Fruit fly (Drosophila melanogaster) whole organism, embryonic: ENCODE data around the gene Nagk.

Experiments
- B-H1 ChIP-seq: fragments of 200-800 bp; sonication (Bioruptor generic); IDR thresholded peaks from 3 replicates; pipeline ENCODE4 v1.3.6; 2022; ENCODE audit warnings: missing biosample characterization, missing genetic modification characterization
- BtbVII ChIP-seq: fragments of 200-800 bp; sonication (Bioruptor generic); optimal IDR thresholded peaks from 3 replicates; lab custom pipeline; 2017; ENCODE audit warnings: missing biosample characterization, mild to moderate bottlenecking, missing genetic modification characterization
- CG10565 ChIP-seq: fragments of 200-800 bp; sonication (Bioruptor generic); optimal IDR thresholded peaks from 3 replicates; lab custom pipeline; 2016; ENCODE audit warnings: missing biosample characterization, mild to moderate bottlenecking, missing genetic modification characterization
- CG11456 ChIP-seq: fragments of 200-800 bp; sonication (Bioruptor generic); IDR thresholded peaks from 3 replicates; pipeline ENCODE4 v1.3.6; 2022; ENCODE audit warnings: missing biosample characterization, missing genetic modification characterization
- CG11696 ChIP-seq: fragments of 200-800 bp; sonication (Bioruptor generic); IDR thresholded peaks from 2 replicates; pipeline ENCODE4 v1.3.6; 2022; ENCODE audit warnings: missing biosample characterization, missing genetic modification characterization
- CG12236 ChIP-seq: fragments of 200-800 bp; sonication (Bioruptor generic); optimal IDR thresholded peaks from 2 replicates; lab custom pipeline; 2016; ENCODE audit warnings: missing biosample characterization, missing genetic modification characterization
- CG13424 ChIP-seq: fragments of 200-800 bp; sonication (Bioruptor generic); optimal IDR thresholded peaks from 2 replicates; lab custom pipeline; 2019; ENCODE audit warnings: missing biosample characterization, mild to moderate bottlenecking, missing genetic modification characterization, moderate library complexity
- CG15269 ChIP-seq: fragments of 200-800 bp; sonication (Bioruptor generic); optimal IDR thresholded peaks from 2 replicates; lab custom pipeline; 2018; ENCODE audit warnings: missing biosample characterization, mild to moderate bottlenecking, missing genetic modification characterization, moderate library complexity
- CG1529 ChIP-seq: fragments of 200-800 bp; sonication (Bioruptor generic); optimal IDR thresholded peaks from 3 replicates; lab custom pipeline; 2018; ENCODE audit warnings: missing biosample characterization, missing genetic modification characterization
- CG17328 ChIP-seq: fragments of 200-800 bp; sonication (Bioruptor generic); IDR thresholded peaks from 2 replicates; pipeline ENCODE4 v1.3.6; 2022; ENCODE audit warnings: missing biosample characterization, missing genetic modification characterization
- CG2678 ChIP-seq: fragments of 200-800 bp; sonication (Bioruptor generic); optimal IDR thresholded peaks from 3 replicates; lab custom pipeline; 2019; ENCODE audit warnings: missing biosample characterization, mild to moderate bottlenecking, missing genetic modification characterization, moderate library complexity
- CG31224 ChIP-seq: fragments of 200-800 bp; sonication (Bioruptor generic); IDR thresholded peaks from 2 replicates; pipeline ENCODE4 v1.3.6; 2022; ENCODE audit warnings: missing biosample characterization, missing genetic modification characterization
- CG3847 ChIP-seq: fragments of 200-800 bp; sonication (Bioruptor generic); IDR thresholded peaks from 2 replicates; pipeline ENCODE4 v1.3.6; 2022; ENCODE audit warnings: missing biosample characterization, missing genetic modification characterization
- CG42726 ChIP-seq: fragments of 200-800 bp; sonication (Bioruptor generic); IDR thresholded peaks from 2 replicates; pipeline ENCODE4 v1.3.6; 2022; ENCODE audit warnings: missing biosample characterization, missing genetic modification characterization; ENCODE audit not compliant: partially characterized antibody
- CG4360 ChIP-seq: fragments of 200-800 bp; sonication (Bioruptor generic); IDR thresholded peaks from 2 replicates; pipeline ENCODE4 v1.3.6; 2022; ENCODE audit warnings: missing biosample characterization, missing genetic modification characterization
- CG4730 ChIP-seq: fragments of 200-800 bp; sonication (Bioruptor generic); IDR thresholded peaks from 2 replicates; pipeline ENCODE4 v1.3.6; 2022; ENCODE audit warnings: missing biosample characterization, missing genetic modification characterization
- CG4854 ChIP-seq: fragments of 200-800 bp; sonication (Bioruptor generic); optimal IDR thresholded peaks from 2 replicates; lab custom pipeline; 2016; ENCODE audit warnings: missing biosample characterization, missing genetic modification characterization, inconsistent platforms
- CG6813 ChIP-seq: fragments of 200-800 bp; sonication (Bioruptor generic); optimal IDR thresholded peaks from 2 replicates; lab custom pipeline; 2017; ENCODE audit warnings: missing biosample characterization, missing genetic modification characterization, mild to moderate bottlenecking, moderate library complexity, missing genetic modification reagents
- CG7987 ChIP-seq: fragments of 200-800 bp; sonication (Bioruptor generic); optimal IDR thresholded peaks from 2 replicates; lab custom pipeline; 2018; ENCODE audit warnings: missing biosample characterization, mild to moderate bottlenecking, missing genetic modification characterization, moderate library complexity
- CG8388 ChIP-seq: fragments of 200-800 bp; sonication (Bioruptor generic); optimal IDR thresholded peaks from 2 replicates; lab custom pipeline; 2019; ENCODE audit warnings: missing biosample characterization, mild to moderate bottlenecking, missing genetic modification characterization, moderate library complexity
- CG9876 ChIP-seq: fragments of 200-800 bp; sonication (Bioruptor generic); optimal IDR thresholded peaks from 2 replicates; lab custom pipeline; 2016; ENCODE audit warnings: missing biosample characterization, missing genetic modification characterization
- Camta ChIP-seq: fragments of 200-800 bp; sonication (Bioruptor generic); optimal IDR thresholded peaks from 2 replicates; lab custom pipeline; 2016; ENCODE audit warnings: missing biosample characterization, missing genetic modification characterization
- CkIIα-i1 ChIP-seq: fragments of 200-800 bp; sonication (Bioruptor generic); IDR thresholded peaks from 2 replicates; pipeline ENCODE4 v1.3.6; 2022; ENCODE audit warnings: missing biosample characterization, missing genetic modification characterization
- CoRest ChIP-seq: fragments of 200-800 bp; sonication (Bioruptor generic); optimal IDR thresholded peaks from 3 replicates; lab custom pipeline; 2018; ENCODE audit warnings: missing biosample characterization, mild to moderate bottlenecking, missing genetic modification characterization, moderate library complexity
- Deaf1 ChIP-seq: fragments of 200-800 bp; optimal IDR thresholded peaks from 3 replicates; lab custom pipeline; 2019; ENCODE audit warnings: missing biosample characterization, mild to moderate bottlenecking, missing genetic modification characterization, moderate library complexity
- Dfd ChIP-seq, 2 experiments: fragments of >200 bp; optimal IDR thresholded peaks; 2 replicates each; lab custom pipeline; 2017; ENCODE audit warnings: missing biosample characterization in 2 of 2, missing genetic modification characterization in 2 of 2
- Dip3 ChIP-seq: fragments of 200-800 bp; sonication (Bioruptor generic); optimal IDR thresholded peaks from 3 replicates; lab custom pipeline; 2016; ENCODE audit warnings: missing biosample characterization, missing genetic modification characterization
- Dll ChIP-seq: fragments of 200-800 bp; sonication (Bioruptor generic); IDR thresholded peaks from 4 replicates; pipeline ENCODE4 v1.3.6; 2022; ENCODE audit warnings: missing biosample characterization, missing genetic modification characterization; ENCODE audit not compliant: partially characterized antibody
- Dref ChIP-seq: fragments of 200-800 bp; sonication (Bioruptor generic); IDR thresholded peaks from 2 replicates; pipeline ENCODE4 v1.3.6; 2022; ENCODE audit warnings: missing biosample characterization, missing genetic modification characterization
- HHEX ChIP-seq: fragments of 200-800 bp; sonication (Bioruptor generic); optimal IDR thresholded peaks from 3 replicates; lab custom pipeline; 2017; ENCODE audit warnings: missing biosample characterization, mild to moderate bottlenecking, missing genetic modification characterization, missing genetic modification reagents
- Hand ChIP-seq: fragments of 200-800 bp; sonication (Bioruptor generic); optimal IDR thresholded peaks from 2 replicates; lab custom pipeline; 2017; ENCODE audit warnings: mild to moderate bottlenecking, missing biosample characterization, missing genetic modification reagents, missing genetic modification characterization
- Kr ChIP-seq: fragments of 200-800 bp; sonication (Bioruptor generic); optimal IDR thresholded peaks from 2 replicates; lab custom pipeline; 2017; ENCODE audit warnings: missing biosample characterization, mild to moderate bottlenecking, missing genetic modification characterization
- NFAT ChIP-seq: fragments of 200-800 bp; sonication (Bioruptor generic); IDR thresholded peaks from 2 replicates; pipeline ENCODE4 v1.3.6; 2022; ENCODE audit warnings: missing biosample characterization, missing genetic modification characterization
- NfI ChIP-seq: fragments of 200-800 bp; sonication (Bioruptor generic); optimal IDR thresholded peaks from 3 replicates; lab custom pipeline; 2018; ENCODE audit warnings: missing biosample characterization, mild to moderate bottlenecking, missing genetic modification characterization, moderate library complexity
- PHDP ChIP-seq: fragments of 200-800 bp; sonication (Bioruptor generic); optimal IDR thresholded peaks from 3 replicates; lab custom pipeline; 2018; ENCODE audit warnings: missing biosample characterization, mild to moderate bottlenecking, missing genetic modification characterization, moderate library complexity
- Sox102F ChIP-seq: fragments of 200-800 bp; sonication (Bioruptor generic); optimal IDR thresholded peaks from 2 replicates; lab custom pipeline; 2018; ENCODE audit warnings: missing biosample characterization, mild to moderate bottlenecking, missing genetic modification characterization, moderate library complexity
- TFAM ChIP-seq: fragments of 200-800 bp; sonication (Bioruptor generic); optimal IDR thresholded peaks from 2 replicates; lab custom pipeline; 2017; ENCODE audit warnings: missing biosample characterization, missing genetic modification characterization, inconsistent platforms
- bsh ChIP-seq, 2 experiments: fragments of 200-800 bp; sonication (Bioruptor generic); optimal IDR thresholded peaks; 2 replicates each; lab custom pipeline; 2017 to 2018; ENCODE audit warnings: mild to moderate bottlenecking in 2 of 2, missing biosample characterization in 2 of 2, missing genetic modification characterization in 2 of 2, moderate library complexity in 1 of 2
- chm ChIP-seq: fragments of 200-800 bp; sonication (Bioruptor generic); IDR thresholded peaks from 2 replicates; pipeline ENCODE4 v1.3.6; 2022; ENCODE audit warnings: missing biosample characterization, missing genetic modification characterization
- fd96Cb ChIP-seq: fragments of 200-800 bp; sonication (Bioruptor generic); optimal IDR thresholded peaks from 2 replicates; lab custom pipeline; 2018; ENCODE audit warnings: missing biosample characterization, mild to moderate bottlenecking, missing genetic modification characterization, moderate library complexity
- hbn ChIP-seq: fragments of 200-800 bp; sonication (Bioruptor generic); IDR thresholded peaks from 2 replicates; pipeline ENCODE4 v1.3.6; 2022; ENCODE audit warnings: missing biosample characterization, missing genetic modification characterization; ENCODE audit not compliant: partially characterized antibody
- insv ChIP-seq, 2 experiments: fragments of 200-800 bp; sonication (Bioruptor generic); optimal IDR thresholded peaks; 3 replicates each; lab custom pipeline; 2016 to 2018; ENCODE audit warnings: missing biosample characterization in 2 of 2, missing genetic modification characterization in 2 of 2
- jing ChIP-seq: fragments of 200-800 bp; sonication (Bioruptor generic); optimal IDR thresholded peaks from 2 replicates; lab custom pipeline; 2018; ENCODE audit warnings: missing biosample characterization, mild to moderate bottlenecking, missing genetic modification characterization
- pfk ChIP-seq: fragments of 200-800 bp; sonication (Bioruptor generic); optimal IDR thresholded peaks from 2 replicates; lab custom pipeline; 2018; ENCODE audit warnings: missing biosample characterization, mild to moderate bottlenecking, missing genetic modification characterization, moderate library complexity
- ro ChIP-seq: fragments of 200-800 bp; sonication (Bioruptor generic); IDR thresholded peaks from 2 replicates; pipeline ENCODE4 v1.3.6; 2022; ENCODE audit warnings: missing biosample characterization, missing genetic modification characterization
- row ChIP-seq: fragments of 200-800 bp; sonication (Bioruptor generic); IDR thresholded peaks from 3 replicates; pipeline ENCODE4 v1.3.6; 2022; ENCODE audit warnings: missing biosample characterization, missing genetic modification characterization
- sim ChIP-seq: fragments of 200-800 bp; sonication (Bioruptor generic); IDR thresholded peaks from 2 replicates; pipeline ENCODE4 v1.3.6; 2022; ENCODE audit warnings: missing biosample characterization, missing genetic modification characterization
- ttk ChIP-seq: fragments of 200-800 bp; sonication (Bioruptor generic); IDR thresholded peaks from 2 replicates; pipeline ENCODE4 v2.1.2; 2022; ENCODE audit warnings: missing biosample characterization, missing genetic modification characterization
- tup ChIP-seq: fragments of 200-800 bp; sonication (Bioruptor generic); optimal IDR thresholded peaks from 2 replicates; lab custom pipeline; 2016; ENCODE audit warnings: missing biosample characterization, mild to moderate bottlenecking, missing genetic modification characterization, moderate library complexity
- unpg ChIP-seq: fragments of 200-800 bp; sonication (Bioruptor generic); optimal IDR thresholded peaks from 3 replicates; lab custom pipeline; 2018; ENCODE audit warnings: missing biosample characterization, mild to moderate bottlenecking, missing genetic modification characterization, moderate library complexity
- vfl ChIP-seq: fragments of 200-800 bp; sonication (Bioruptor generic); optimal IDR thresholded peaks from 2 replicates; lab custom pipeline; 2016; ENCODE audit warnings: missing biosample characterization, missing genetic modification characterization

Nagk gene

dm6 chr3R:15371833-15372232 lies 28.8 kb upstream of the Nagk start, which contains the start of the genes Ccm3 and CG6136 (continued):
- TF ChIP-seq ttk (no peak), sim (no peak), Deaf1 (tag; lab: Kevin White, UChicago) (peak; percentile 50), CG9876 (no peak), jing (GFP tag; lab: Kevin White, UChicago) (no peak), PHDP (tag; lab: Kevin White, UChicago) (peak; percentile 28), CG11456 (GFP tag; lab: Robert Waterston, UW) (peak; percentile 74; the same call in 1 of the 3 replicates), CoRest (no peak), Hand (GFP tag; lab: Kevin White, UChicago) (no peak), CG8388 (GFP tag; lab: Kevin White, UChicago) (no peak), CkIIα-i1 (no peak), chm (GFP tag; lab: Robert Waterston, UW) (peak; percentile 54; the same call in 1 of the 2 replicates), CG4730 (no peak), CG11696 (GFP tag; lab: Robert Waterston, UW) (no peak), CG4854 (GFP tag; lab: Kevin White, UChicago) (peak; percentile 33), fd96Cb (no peak), Dll (GFP tag; lab: Robert Waterston, UW) (peak; percentile 91), CG4360 (GFP tag; lab: Robert Waterston, UW) (no peak), HHEX (no peak), Sox102F (GFP tag; lab: Kevin White, UChicago) (no peak), CG3847 (peak; percentile 65), Dref (GFP tag; lab: Robert Waterston, UW) (peak; percentile 97), Dfd (GFP tag; optimal IDR thresholded peaks at IDR 0.05; lab: Kevin White, UChicago) (no peak), CG10565 (GFP tag; lab: Kevin White, UChicago) (no peak), NFAT (peak; percentile 61; the same call in 1 of the 2 replicates), BtbVII (GFP tag; lab: Kevin White, UChicago) (no peak), tup (no peak), CG2678 (tag; lab: Kevin White, UChicago) (no peak), vfl (GFP tag; lab: Kevin White, UChicago) (peak; percentile 36), ro (GFP tag; lab: Robert Waterston, UW) (no peak), CG1529 (GFP tag; lab: Kevin White, UChicago) (no peak), CG7987 (GFP tag; lab: Kevin White, UChicago) (peak; percentile 33), unpg (GFP tag; lab: Kevin White, UChicago) (peak; percentile 36), row (GFP tag; lab: Robert Waterston, UW) (peak; percentile 17; the same call in 1 of the 3 replicates), insv (GFP tag; optimal IDR thresholded peaks at IDR 0.05; lab: Kevin White, UChicago) (peak in 1 of 2 experiments; percentile 75), CG15269 (tag; lab: Kevin White, UChicago) (no peak), CG17328 (GFP tag; lab: Robert Waterston, UW) (peak; percentile 46), NfI (peak; percentile 67), CG12236 (GFP tag; lab: Kevin White, UChicago) (no peak), CG6813 (GFP tag; lab: Kevin White, UChicago) (no peak), CG42726 (GFP tag; lab: Robert Waterston, UW) (peak; percentile 89; the same call in 1 of the 2 replicates), CG13424 (tag; lab: Kevin White, UChicago) (peak; percentile 3), Dip3 (GFP tag; lab: Kevin White, UChicago) (peak; percentile 36), B-H1 (GFP tag; lab: Robert Waterston, UW) (no peak), Camta (GFP tag; lab: Kevin White, UChicago) (no peak), bsh (GFP tag; optimal IDR thresholded peaks at IDR 0.05; lab: Kevin White, UChicago) (no peak), pfk (GFP tag; lab: Kevin White, UChicago) (no peak), Kr (GFP tag; lab: Kevin White, UChicago) (no peak), CG31224 (GFP tag; lab: Robert Waterston, UW) (no peak), TFAM (GFP tag; lab: Kevin White, UChicago) (no peak), hbn (GFP tag; lab: Robert Waterston, UW) (peak; percentile 89)
